Fruit fly (Drosophila melanogaster) whole organism, embryonic: Measurements from ENCODE around the gene CG5758.

Experiments
- Atf-2 ChIP-seq: fragments of 200-800 bp; sonication (Bioruptor generic); optimal IDR thresholded peaks from 2 replicates; lab custom pipeline; 2016; ENCODE audit warnings: missing biosample characterization, missing genetic modification characterization
- Bdp1 ChIP-seq: fragments of 200-800 bp; sonication (Bioruptor generic); optimal IDR thresholded peaks from 3 replicates; lab custom pipeline; 2016; ENCODE audit warnings: missing biosample characterization, missing genetic modification characterization
- Blimp-1 ChIP-seq: fragments of 200-800 bp; sonication (Bioruptor generic); optimal IDR thresholded peaks from 3 replicates; lab custom pipeline; 2018; ENCODE audit warnings: missing biosample characterization, missing genetic modification characterization, mild to moderate bottlenecking, moderate library complexity, missing genetic modification reagents
- CG10147 ChIP-seq: fragments of 200-800 bp; sonication (Bioruptor generic); optimal IDR thresholded peaks from 2 replicates; lab custom pipeline; 2019; ENCODE audit warnings: missing biosample characterization, mild to moderate bottlenecking, missing genetic modification characterization, moderate library complexity
- CG10366 ChIP-seq: fragments of 200-800 bp; sonication (Bioruptor generic); IDR thresholded peaks from 2 replicates; pipeline ENCODE4 v1.3.6; 2022; ENCODE audit warnings: missing biosample characterization, missing genetic modification characterization
- CG10431 ChIP-seq: fragments of 200-800 bp; sonication (Bioruptor generic); optimal IDR thresholded peaks from 3 replicates; lab custom pipeline; 2018; ENCODE audit warnings: missing biosample characterization, mild to moderate bottlenecking, missing genetic modification characterization
- CG11085 ChIP-seq: fragments of 200-800 bp; sonication (Bioruptor generic); IDR thresholded peaks from 2 replicates; pipeline ENCODE4 v1.3.6; 2022; ENCODE audit warnings: missing biosample characterization, missing genetic modification characterization
- CG11247 ChIP-seq: fragments of 200-800 bp; sonication (Bioruptor generic); IDR thresholded peaks from 2 replicates; pipeline ENCODE4 v1.3.6; 2022; ENCODE audit warnings: missing biosample characterization, missing genetic modification characterization
- CG11696 ChIP-seq: fragments of 200-800 bp; sonication (Bioruptor generic); IDR thresholded peaks from 2 replicates; pipeline ENCODE4 v1.3.6; 2022; ENCODE audit warnings: missing biosample characterization, missing genetic modification characterization
- CG12155 ChIP-seq: fragments of 200-800 bp; sonication (Bioruptor generic); optimal IDR thresholded peaks from 3 replicates; lab custom pipeline; 2016; ENCODE audit warnings: missing biosample characterization, missing genetic modification characterization
- CG12236 ChIP-seq: fragments of 200-800 bp; sonication (Bioruptor generic); optimal IDR thresholded peaks from 2 replicates; lab custom pipeline; 2016; ENCODE audit warnings: missing biosample characterization, missing genetic modification characterization
- CG13296 ChIP-seq: fragments of 200-800 bp; sonication (Bioruptor generic); optimal IDR thresholded peaks from 3 replicates; lab custom pipeline; 2018; ENCODE audit warnings: missing biosample characterization, mild to moderate bottlenecking, missing genetic modification characterization
- CG17829 ChIP-seq: fragments of 200-800 bp; optimal IDR thresholded peaks from 2 replicates; lab custom pipeline; 2019; ENCODE audit warnings: missing biosample characterization, mild to moderate bottlenecking, missing genetic modification characterization, moderate library complexity
- CG2889 ChIP-seq: fragments of 200-800 bp; sonication (Bioruptor generic); IDR thresholded peaks from 3 replicates; pipeline ENCODE4 v1.3.6; 2022; ENCODE audit warnings: missing biosample characterization, missing genetic modification characterization
- CG3163 ChIP-seq: fragments of 200-800 bp; sonication (Bioruptor generic); optimal IDR thresholded peaks from 3 replicates; lab custom pipeline; 2016; ENCODE audit warnings: missing biosample characterization, missing genetic modification characterization
- CG4328 ChIP-seq: fragments of 200-800 bp; sonication (Bioruptor generic); optimal IDR thresholded peaks from 3 replicates; lab custom pipeline; 2017; ENCODE audit warnings: missing biosample characterization, missing genetic modification reagents, missing genetic modification characterization
- CG4617 ChIP-seq: fragments of 200-800 bp; sonication (Bioruptor generic); optimal IDR thresholded peaks from 3 replicates; lab custom pipeline; 2016; ENCODE audit warnings: missing biosample characterization, missing genetic modification characterization, borderline replicate concordance
- CG5953 ChIP-seq: fragments of 200-800 bp; sonication (Bioruptor generic); IDR thresholded peaks from 2 replicates; pipeline ENCODE4 v1.3.6; 2022; ENCODE audit warnings: missing biosample characterization, missing genetic modification characterization
- CG7928 ChIP-seq: fragments of 200-800 bp; sonication (Bioruptor generic); optimal IDR thresholded peaks from 2 replicates; lab custom pipeline; 2017; ENCODE audit warnings: missing biosample characterization, mild to moderate bottlenecking, missing genetic modification characterization
- CG7987 ChIP-seq: fragments of 200-800 bp; sonication (Bioruptor generic); optimal IDR thresholded peaks from 2 replicates; lab custom pipeline; 2018; ENCODE audit warnings: missing biosample characterization, mild to moderate bottlenecking, missing genetic modification characterization, moderate library complexity
- CG8944 ChIP-seq: fragments of 200-800 bp; sonication (Bioruptor generic); optimal IDR thresholded peaks from 3 replicates; lab custom pipeline; 2016; ENCODE audit warnings: missing biosample characterization, missing genetic modification characterization
- CG9215 ChIP-seq: fragments of 200-800 bp; sonication (Bioruptor generic); IDR thresholded peaks from 2 replicates; pipeline ENCODE4 v1.3.6; 2022; ENCODE audit warnings: missing biosample characterization, missing genetic modification characterization
- CTCF ChIP-seq: fragments of 200-800 bp; sonication (Bioruptor generic); optimal IDR thresholded peaks from 2 replicates; lab custom pipeline; 2017; ENCODE audit warnings: missing biosample characterization, mild to moderate bottlenecking, missing genetic modification characterization, moderate library complexity
- D ChIP-seq, 2 experiments: fragments of 200-800 bp in 1 of 2; fragments of >200 bp in 1 of 2; sonication (Bioruptor generic) in 1 of 2; optimal IDR thresholded peaks; 2 replicates in 1 of 2; 3 replicates in 1 of 2; lab custom pipeline; 2017; ENCODE audit warnings: mild to moderate bottlenecking in 1 of 2, missing biosample characterization in 1 of 2, missing genetic modification characterization in 1 of 2, missing genetic modification reagents in 1 of 2
- D19A ChIP-seq: fragments of 200-800 bp; optimal IDR thresholded peaks from 3 replicates; lab custom pipeline; 2019; ENCODE audit warnings: missing biosample characterization, mild to moderate bottlenecking, missing genetic modification characterization, moderate library complexity
- Dad ChIP-seq: fragments of 200-800 bp; sonication (Bioruptor generic); optimal IDR thresholded peaks from 3 replicates; lab custom pipeline; 2016; ENCODE audit warnings: missing biosample characterization, missing genetic modification characterization
- Fer1 ChIP-seq: fragments of 200-800 bp; sonication (Bioruptor generic); optimal IDR thresholded peaks from 2 replicates; lab custom pipeline; 2017; ENCODE audit warnings: missing biosample characterization, mild to moderate bottlenecking, missing genetic modification characterization
- Jarid2 ChIP-seq: fragments of 200-800 bp; sonication (Bioruptor generic); optimal IDR thresholded peaks from 3 replicates; lab custom pipeline; 2017; ENCODE audit warnings: mild to moderate bottlenecking, missing biosample characterization, missing genetic modification reagents, missing genetic modification characterization
- Oaz ChIP-seq: fragments of 200-800 bp; sonication (Bioruptor generic); IDR thresholded peaks from 2 replicates; pipeline ENCODE4 v1.3.6; 2022; ENCODE audit warnings: missing biosample characterization, missing genetic modification characterization
- Ravus ChIP-seq: fragments of 200-800 bp; sonication (Bioruptor generic); IDR thresholded peaks from 2 replicates; pipeline ENCODE4 v1.3.6; 2022; ENCODE audit warnings: missing biosample characterization, missing genetic modification characterization
- Sox102F ChIP-seq: fragments of 200-800 bp; sonication (Bioruptor generic); optimal IDR thresholded peaks from 2 replicates; lab custom pipeline; 2018; ENCODE audit warnings: missing biosample characterization, mild to moderate bottlenecking, missing genetic modification characterization, moderate library complexity
- Tbp ChIP-seq: fragments of >200 bp; optimal IDR thresholded peaks from 2 replicates; lab custom pipeline; 2018; ENCODE audit warnings: missing biosample characterization, missing genetic modification characterization
- Trl ChIP-seq, 3 experiments: fragments of >200 bp in 2 of 3; fragments of 200-800 bp in 1 of 3; sonication (Bioruptor generic) in 1 of 3; optimal IDR thresholded peaks; 2 replicates in 1 of 3; 3 replicates in 2 of 3; lab custom pipeline; 2016 to 2017; ENCODE audit warnings: missing biosample characterization in 1 of 3, missing genetic modification characterization in 1 of 3
- ac ChIP-seq: fragments of 200-800 bp; sonication (Bioruptor generic); optimal IDR thresholded peaks from 3 replicates; lab custom pipeline; 2017; ENCODE audit warnings: missing biosample characterization, mild to moderate bottlenecking, missing genetic modification characterization
- bab2 ChIP-seq: fragments of 200-800 bp; sonication (Bioruptor generic); optimal IDR thresholded peaks from 2 replicates; lab custom pipeline; 2016; ENCODE audit warnings: missing biosample characterization, missing genetic modification characterization
- cad ChIP-seq: fragments of >200 bp; optimal IDR thresholded peaks from 2 replicates; lab custom pipeline; 2017; ENCODE audit warnings: missing biosample characterization, missing genetic modification characterization
- cas ChIP-seq: fragments of 200-800 bp; sonication (Bioruptor generic); IDR thresholded peaks from 2 replicates; pipeline ENCODE4 v1.3.6; 2022; ENCODE audit warnings: missing biosample characterization, missing genetic modification characterization
- crp ChIP-seq, 2 experiments: fragments of 200-800 bp; sonication (Bioruptor generic); optimal IDR thresholded peaks; 2 replicates in 1 of 2; 3 replicates in 1 of 2; lab custom pipeline; 2017; ENCODE audit warnings: missing biosample characterization in 2 of 2, missing genetic modification characterization in 2 of 2, mild to moderate bottlenecking in 1 of 2, moderate library complexity in 1 of 2
- dimm ChIP-seq: fragments of 200-800 bp; sonication (Bioruptor generic); IDR thresholded peaks from 2 replicates; pipeline ENCODE4 v1.3.6; 2022; ENCODE audit warnings: missing biosample characterization, missing genetic modification characterization
- emc ChIP-seq: fragments of 200-800 bp; sonication (Bioruptor generic); optimal IDR thresholded peaks from 2 replicates; lab custom pipeline; 2016; ENCODE audit warnings: missing biosample characterization, missing genetic modification characterization
- ems ChIP-seq: fragments of 200-800 bp; sonication (Bioruptor generic); optimal IDR thresholded peaks from 3 replicates; lab custom pipeline; 2016; ENCODE audit warnings: missing biosample characterization, missing genetic modification characterization
- gcm2 ChIP-seq: fragments of 200-800 bp; sonication (Bioruptor generic); optimal IDR thresholded peaks from 2 replicates; lab custom pipeline; 2016; ENCODE audit warnings: missing biosample characterization, missing genetic modification characterization
- gro ChIP-seq: fragments of 200-800 bp; sonication (Bioruptor generic); optimal IDR thresholded peaks from 2 replicates; lab custom pipeline; 2016; ENCODE audit warnings: missing biosample characterization, missing genetic modification characterization
- gt ChIP-seq: fragments of 200-800 bp; sonication (Bioruptor generic); IDR thresholded peaks from 2 replicates; pipeline ENCODE4 v1.3.6; 2022; ENCODE audit warnings: missing biosample characterization, missing genetic modification characterization
- pho ChIP-seq: fragments of 200-800 bp; sonication (Bioruptor generic); optimal IDR thresholded peaks from 2 replicates; lab custom pipeline; 2016; ENCODE audit warnings: missing biosample characterization, missing genetic modification characterization
- sd ChIP-seq: fragments of 200-800 bp; sonication (Bioruptor generic); optimal IDR thresholded peaks from 3 replicates; lab custom pipeline; 2018; ENCODE audit warnings: missing biosample characterization, mild to moderate bottlenecking, missing genetic modification characterization, moderate library complexity
- sens ChIP-seq: fragments of 200-800 bp; sonication (Bioruptor generic); peaks from one replicate; lab custom pipeline; 2016; ENCODE audit warnings: missing biosample characterization, missing genetic modification characterization
- sqz ChIP-seq: fragments of 200-800 bp; sonication (Bioruptor generic); optimal IDR thresholded peaks from 3 replicates; lab custom pipeline; 2018; ENCODE audit warnings: missing biosample characterization, mild to moderate bottlenecking, missing genetic modification characterization
- tio ChIP-seq: fragments of 200-800 bp; sonication (Bioruptor generic); optimal IDR thresholded peaks from 2 replicates; lab custom pipeline; 2017; ENCODE audit warnings: missing biosample characterization, missing genetic modification characterization, inconsistent platforms
- trh ChIP-seq: fragments of 200-800 bp; sonication (Bioruptor generic); optimal IDR thresholded peaks from 2 replicates; lab custom pipeline; 2016; ENCODE audit warnings: missing biosample characterization, missing genetic modification characterization
- unc-4 ChIP-seq: fragments of 200-800 bp; sonication (Bioruptor generic); IDR thresholded peaks from 2 replicates; pipeline ENCODE4 v1.3.6; 2022; ENCODE audit warnings: missing biosample characterization, missing genetic modification characterization; ENCODE audit not compliant: partially characterized antibody
- z ChIP-seq: fragments of 200-800 bp; sonication (Bioruptor generic); IDR thresholded peaks from 3 replicates; pipeline ENCODE4 v1.3.6; 2022; ENCODE audit warnings: missing biosample characterization, missing genetic modification characterization
- zen ChIP-seq: fragments of 200-800 bp; sonication (Bioruptor generic); optimal IDR thresholded peaks from 3 replicates; lab custom pipeline; 2018; ENCODE audit warnings: missing biosample characterization, mild to moderate bottlenecking, missing genetic modification characterization, moderate library complexity

Gene CG5758

dm6 chr2L:18148552-18149219, 28.9 kb downstream of the CG5758 start (continued):
- TF ChIP-seq gro (GFP tag; lab: Kevin White, UChicago) (no peak), unc-4 (GFP tag; lab: Robert Waterston, UW) (no peak), CG12155 (GFP tag; lab: Kevin White, UChicago) (no peak), CG9215 (GFP tag; lab: Robert Waterston, UW) (no peak), emc (GFP tag; lab: Kevin White, UChicago) (no peak), ac (GFP tag; lab: Kevin White, UChicago) (peak; percentile 62), CG11696 (no peak), CG12236 (GFP tag; lab: Kevin White, UChicago) (peak; percentile 62), Ravus (GFP tag; lab: Robert Waterston, UW) (no peak), tio (GFP tag; lab: Kevin White, UChicago) (peak; percentile 47), CG11085 (GFP tag; lab: Robert Waterston, UW) (no peak), CG10431 (GFP tag; lab: Kevin White, UChicago) (peak; percentile 51), CG8944 (GFP tag; lab: Kevin White, UChicago) (peak; percentile 4), sd (tag; lab: Kevin White, UChicago) (peak; percentile 72), cad (no peak), gt (GFP tag; lab: Robert Waterston, UW) (no peak), CG11247 (GFP tag; lab: Robert Waterston, UW) (no peak), Tbp (GFP tag; lab: Kevin White, UChicago) (no peak), Jarid2 (GFP tag; lab: Kevin White, UChicago) (peak; percentile 47), ems (GFP tag; lab: Kevin White, UChicago) (peak; percentile 25), CG4617 (GFP tag; lab: Kevin White, UChicago) (no peak), Sox102F (GFP tag; lab: Kevin White, UChicago) (peak; percentile 42), Bdp1 (peak; percentile 43), Trl (optimal IDR thresholded peaks at IDR 0.05; lab: Kevin White, UChicago) (no peak), Trl (GFP tag; optimal IDR thresholded peaks at IDR 0.05; lab: Kevin White, UChicago) (peak; percentile 64), CG10366 (no peak; the same call in 1 of the 2 replicates), bab2 (GFP tag; lab: Kevin White, UChicago) (peak; percentile 66), cas (no peak), trh (peak; percentile 1), CG7928 (peak; percentile 14), Dad (GFP tag; lab: Kevin White, UChicago) (no peak), gcm2 (GFP tag; lab: Kevin White, UChicago) (peak; percentile 55), CG10147 (peak; percentile 54), Oaz (GFP tag; lab: Robert Waterston, UW) (no peak), pho (GFP tag; lab: Kevin White, UChicago) (no peak), CG3163 (GFP tag; lab: Kevin White, UChicago) (no peak), CTCF (GFP tag; lab: Kevin White, UChicago) (peak; percentile 6), Blimp-1 (GFP tag; lab: Kevin White, UChicago) (peak; percentile 67), CG17829 (peak; percentile 16), CG2889 (no peak), D19A (peak; percentile 7), Fer1 (peak; percentile 85)

- TF ChIP-seq sqz (GFP tag; lab: Kevin White, UChicago) (peak; percentile 64), CG4328 (GFP tag; lab: Kevin White, UChicago) (no peak), sens (GFP tag; lab: Kevin White, UChicago) (peak; percentile 77), crp (GFP tag; optimal IDR thresholded peaks at IDR 0.05; lab: Kevin White, UChicago) (no peak), Atf-2 (GFP tag; lab: Kevin White, UChicago) (no peak), z (GFP tag; lab: Robert Waterston, UW) (peak; percentile 85), CG7987 (GFP tag; lab: Kevin White, UChicago) (no peak), zen (peak; percentile 48), Bdp1 (no peak), D (optimal IDR thresholded peaks at IDR 0.05; lab: Kevin White, UChicago) (peak; percentile 67), D (GFP tag; optimal IDR thresholded peaks at IDR 0.05; lab: Kevin White, UChicago) (no peak), dimm (GFP tag; lab: Robert Waterston, UW) (no peak), CG13296 (GFP tag; lab: Kevin White, UChicago) (no peak), CG5953 (no peak)
These were observed 30.1 kb downstream of the CG5758 start for dm6 chr2L:18149903-18150302.
